Worm (Caenorhabditis elegans): ENCODE results near the gene qua-1.

Gene qua-1

DNA sequence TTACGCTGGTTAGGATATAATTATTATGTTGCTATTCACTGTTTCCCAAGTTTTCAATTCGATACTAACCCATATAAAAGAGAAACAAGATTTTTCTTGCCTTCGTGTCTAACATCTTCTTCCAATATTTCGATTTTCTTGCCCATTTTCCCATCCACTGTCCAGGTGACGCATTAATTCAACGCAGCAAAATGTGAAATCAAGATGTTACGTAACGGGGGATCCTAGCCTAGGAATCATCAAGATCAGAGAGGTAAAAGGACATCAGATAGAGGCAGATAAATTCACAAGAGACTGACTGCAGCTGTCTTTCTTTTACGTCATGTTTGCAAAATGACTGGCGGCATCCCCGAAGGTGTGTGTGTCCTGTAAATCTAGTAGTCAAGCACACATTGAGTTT, 26.0 kb downstream of the qua-1 start:
- no peak for TF ChIP-seq unc-62 (GFP tag; optimal IDR thresholded peaks at IDR 0.05)

DNA sequence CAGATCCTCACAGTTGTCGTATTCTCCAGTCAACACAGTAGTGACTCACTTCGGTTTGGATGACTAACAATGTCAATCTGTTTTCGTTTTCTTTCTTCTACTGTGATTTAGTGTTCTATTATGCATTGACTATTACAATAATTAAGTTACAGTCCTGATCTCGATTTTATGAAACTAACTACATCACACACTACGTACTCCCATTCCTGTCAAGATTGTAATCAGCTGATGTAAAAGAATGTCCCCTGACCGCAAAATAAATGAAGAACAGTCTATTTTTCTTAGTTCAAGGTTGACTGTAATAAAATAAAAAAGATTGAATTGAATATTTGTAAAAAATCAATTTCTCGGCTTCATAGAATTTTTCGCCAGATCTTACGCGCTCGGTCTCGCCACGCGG, 26.7 kb downstream of the qua-1 start:
- no peak for TF ChIP-seq unc-62 (GFP tag; optimal IDR thresholded peaks at IDR 0.05)

DNA sequence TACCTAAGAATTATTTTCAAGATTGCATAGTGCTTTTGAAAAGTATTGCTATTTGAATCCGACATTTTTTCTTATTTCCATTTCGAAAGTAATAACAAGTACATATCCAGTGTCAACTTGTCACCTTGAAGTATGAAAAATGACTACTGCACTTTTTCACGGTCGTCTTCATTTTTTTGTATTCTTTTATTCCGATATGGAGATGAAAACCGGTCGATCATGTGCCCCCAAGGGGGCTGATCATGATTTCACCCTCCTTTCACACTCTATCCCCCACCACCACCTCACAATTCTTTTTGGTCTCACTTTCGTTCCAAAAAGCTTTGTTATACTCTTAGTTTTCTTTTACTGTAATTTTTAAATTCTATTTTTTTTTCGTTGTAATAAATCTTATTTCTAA, 27.3 kb downstream of the qua-1 start:
- TF ChIP-seq unc-62 (GFP tag; optimal IDR thresholded peaks at IDR 0.05): no peak

DNA sequence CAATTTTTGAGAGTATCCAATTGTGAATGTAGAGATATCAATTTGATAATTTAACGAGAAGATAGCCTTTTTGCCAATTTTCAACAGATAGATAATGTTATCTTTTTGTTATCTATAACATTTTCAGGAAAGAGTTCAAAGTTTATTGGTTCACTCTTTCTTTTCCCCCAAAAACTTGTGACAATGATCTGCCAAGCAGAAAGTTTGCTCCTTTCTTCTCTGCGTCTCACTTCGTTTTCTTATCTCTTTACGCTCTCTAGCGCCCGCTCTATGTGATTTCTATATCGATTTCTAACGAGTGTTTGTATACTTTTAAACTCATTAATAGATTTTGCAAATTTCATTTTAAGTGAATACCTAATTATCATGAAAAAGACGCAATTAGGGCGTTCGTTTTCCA, 27.9 kb downstream of the qua-1 start:
- TF ChIP-seq unc-62 (GFP tag; optimal IDR thresholded peaks at IDR 0.05): no peak

DNA sequence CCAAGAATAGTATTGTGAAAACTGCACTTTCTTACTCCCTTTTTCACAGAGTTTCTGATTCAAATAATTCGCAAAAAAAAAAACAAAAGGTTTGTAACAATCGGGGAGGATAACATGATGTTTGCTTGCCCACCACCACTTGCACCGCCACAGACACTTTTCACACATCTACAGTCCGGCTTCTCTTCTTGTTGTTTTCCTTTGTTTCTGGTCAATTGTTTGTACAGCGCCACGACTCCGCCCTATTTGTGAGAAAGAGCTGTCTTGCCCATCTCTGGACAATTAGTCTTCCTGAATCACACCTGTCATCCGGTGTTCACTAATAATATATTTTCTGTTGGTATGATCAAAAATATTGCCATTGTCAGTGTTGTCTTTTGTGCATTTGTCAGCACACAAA, 32.4 kb downstream of the qua-1 start, which contains the start of gene M110.9:
Gene M110.9 (plus strand): TSS at position 301 of the 400 bp plus-strand sequence.
- no peak for TF ChIP-seq unc-62 (GFP tag; optimal IDR thresholded peaks at IDR 0.05)

DNA sequence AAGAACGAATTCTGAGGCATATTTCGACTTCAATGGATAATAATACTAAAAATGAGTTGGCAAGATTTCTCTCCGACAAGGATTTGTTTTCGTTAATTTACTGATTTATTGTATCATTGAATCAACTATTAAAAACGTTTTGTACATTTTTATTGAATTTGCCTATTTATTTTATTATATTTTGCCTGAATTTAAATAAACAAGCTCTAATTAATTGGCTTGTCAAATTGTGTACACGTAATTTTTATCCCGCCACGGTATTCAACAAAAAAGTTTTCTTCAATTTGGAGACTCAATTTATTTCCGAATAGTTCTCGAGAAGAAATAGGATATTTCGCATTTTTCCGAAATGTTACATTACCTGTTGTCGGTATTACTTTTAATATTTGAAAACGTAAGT, 33.9 kb downstream of the qua-1 start, which contains the start of gene M110.7:
Gene M110.7 (plus strand): TSS at position 301 of the 400 bp plus-strand sequence.
- no peak for TF ChIP-seq unc-62 (GFP tag; optimal IDR thresholded peaks at IDR 0.05)

DNA sequence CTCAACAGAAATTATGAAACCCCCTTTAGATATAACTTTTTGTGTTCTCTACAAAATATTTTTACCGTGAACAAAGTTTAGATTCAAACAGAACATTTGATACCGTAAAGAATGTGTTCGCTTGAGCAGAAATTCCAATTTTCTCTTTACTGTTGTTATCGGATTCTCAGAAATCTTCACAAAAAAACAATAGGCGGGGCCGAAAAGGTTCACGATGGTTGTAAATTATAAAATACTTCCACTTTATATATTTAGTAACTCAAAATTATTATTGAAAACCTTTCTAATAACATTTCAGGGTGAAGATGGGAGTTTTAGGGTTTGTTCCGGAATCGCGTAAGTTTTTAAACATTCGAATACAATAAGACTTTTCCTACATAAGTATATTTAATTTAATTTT, 39.6 kb downstream of the qua-1 start, which contains the start of gene nlp-5:
Gene nlp-5 (plus strand): TSS at position 301 of the 400 bp plus-strand sequence.
- TF ChIP-seq unc-62 (GFP tag; optimal IDR thresholded peaks at IDR 0.05): no peak

DNA sequence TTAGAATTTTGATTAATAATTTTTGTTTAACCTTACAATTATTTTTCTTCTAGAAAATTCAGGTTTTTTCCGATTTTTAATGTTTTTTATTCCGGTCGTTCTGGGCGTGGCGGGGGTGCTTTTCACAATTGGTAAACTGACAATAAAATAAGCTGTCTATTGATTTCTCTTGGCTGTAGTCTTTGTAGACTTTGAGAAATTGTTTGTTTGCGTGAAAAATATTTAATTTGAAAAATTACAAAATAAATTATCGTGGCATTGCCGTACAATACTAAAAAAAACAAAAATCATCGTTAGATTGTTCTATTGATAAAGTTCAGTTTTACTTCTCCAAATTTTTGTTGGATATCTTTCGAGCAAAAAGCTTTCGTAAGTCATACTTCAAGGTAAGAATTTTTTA, 47.9 kb downstream of the qua-1 start, which contains the start of gene F35C11.3:
Gene F35C11.3 (plus strand): TSS at position 301 of the 400 bp plus-strand sequence.
- no peak for TF ChIP-seq unc-62 (GFP tag; optimal IDR thresholded peaks at IDR 0.05)

DNA sequence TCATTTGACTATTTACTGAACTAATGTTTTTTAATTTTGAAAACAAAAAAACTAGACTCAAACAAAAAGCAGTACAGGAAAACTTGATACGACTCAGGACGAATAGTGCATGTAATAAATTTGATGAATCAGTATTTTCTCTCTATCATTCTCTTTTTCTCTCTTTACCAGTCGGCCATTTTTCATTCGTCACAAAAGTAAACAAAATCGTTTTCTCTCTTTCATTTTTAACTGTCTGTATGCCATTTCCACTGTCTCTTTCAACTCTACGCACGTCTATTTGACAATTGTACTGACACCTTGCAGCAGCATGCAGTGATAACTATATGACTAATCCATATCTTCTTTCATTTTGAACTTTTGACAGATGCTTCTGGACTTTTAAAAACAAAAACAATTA, 50.1 kb downstream of the qua-1 start, which contains the start of the genes F35C11.2 and F35C11.4:
Gene F35C11.2 (minus strand): TSS at position 90 of the 400 bp plus-strand sequence.
Gene F35C11.4 (plus strand): TSS at position 260 of the 400 bp plus-strand sequence.
- no peak for TF ChIP-seq unc-62 (GFP tag; optimal IDR thresholded peaks at IDR 0.05)

DNA sequence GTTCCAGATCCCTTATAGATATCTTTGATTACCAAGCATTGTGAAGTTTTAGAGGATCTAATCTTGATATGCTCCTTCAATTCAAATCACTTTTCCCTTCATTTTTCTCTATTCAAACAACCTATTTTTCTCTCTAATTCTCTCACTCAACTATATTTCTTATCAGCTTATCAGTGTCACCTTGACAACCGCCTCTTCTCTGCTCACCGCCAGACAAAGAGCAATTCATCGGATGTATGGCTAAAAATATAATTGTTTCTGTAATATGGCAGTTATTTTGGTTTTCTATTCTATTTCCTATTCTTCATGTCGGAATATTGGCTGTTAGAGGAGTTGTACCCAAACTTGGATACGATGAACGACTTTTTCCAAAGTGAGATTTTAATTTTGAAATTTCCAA, 51.1 kb downstream of the qua-1 start:
- TF ChIP-seq unc-62 (GFP tag; optimal IDR thresholded peaks at IDR 0.05): no peak

DNA sequence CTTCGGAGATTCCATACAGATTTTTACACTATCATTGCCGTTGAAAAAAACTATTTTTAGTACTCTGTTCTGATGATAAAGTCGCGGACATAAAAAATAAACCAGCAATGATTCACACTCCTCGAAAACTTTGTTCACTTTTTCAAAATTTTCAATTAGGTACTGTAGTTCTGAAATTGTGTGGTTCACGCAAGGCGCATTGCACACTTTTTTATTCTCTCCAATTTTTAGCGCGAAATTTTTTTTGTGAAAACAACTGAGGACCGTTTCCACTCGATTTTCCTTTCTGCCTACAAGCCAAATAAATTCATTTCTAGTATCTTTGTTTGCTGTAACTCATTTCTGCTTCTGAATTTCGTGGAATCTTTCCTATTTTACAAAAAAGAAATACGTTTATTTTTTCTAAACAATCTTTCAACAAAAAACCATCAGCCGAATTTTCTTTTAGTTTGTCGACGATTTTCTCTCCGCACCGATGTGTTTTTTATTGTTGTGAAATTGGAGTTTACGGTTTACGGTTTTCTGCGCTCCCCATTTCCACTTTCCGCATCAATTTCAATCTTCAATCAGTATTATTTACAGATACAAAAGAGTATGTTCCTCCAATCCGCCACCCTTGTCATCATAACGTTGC, 54.7 kb downstream of the qua-1 start, which contains the start of gene F35C11.5:
Gene F35C11.5 (plus strand): TSS at position 584 of the 634 bp plus-strand sequence.
- no peak for TF ChIP-seq unc-62 (GFP tag; optimal IDR thresholded peaks at IDR 0.05)

Measured in whole organism, dauer.